Worm (Caenorhabditis elegans) whole organism, L1 larva: ENCODE results near the gene K09C8.7.
A peak's percentile ranks its signal among the peaks of the same experiment; 100 is the strongest.

Experiments
- C34B4.2 ChIP-seq: sonication (generic microtip); optimal IDR thresholded peaks from 2 replicates; lab custom pipeline; 2017; ENCODE audit warnings: mild to moderate bottlenecking, missing genetic modification characterization, missing compliant biosample characterization
- F16B12.6 ChIP-seq: fragments of 150-350 bp; optimal IDR thresholded peaks from 2 replicates; lab custom pipeline; 2014; ENCODE audit warnings: missing biosample characterization, missing genetic modification characterization
- aha-1 ChIP-seq: fragments of 150-350 bp; optimal IDR thresholded peaks from 2 replicates; lab custom pipeline; 2014; ENCODE audit warnings: missing biosample characterization, missing genetic modification characterization
- ama-1 ChIP-seq: fragments of 150-350 bp; optimal IDR thresholded peaks from 2 replicates; lab custom pipeline; 2014
- blmp-1 ChIP-seq: fragments of 150-350 bp; optimal IDR thresholded peaks from 2 replicates; lab custom pipeline; 2014; ENCODE audit warnings: missing biosample characterization, missing genetic modification characterization
- ceh-63 ChIP-seq: fragments of 200-800 bp; sonication (Bioruptor generic); optimal IDR thresholded peaks from 2 replicates; lab custom pipeline; 2018; ENCODE audit warnings: mild to moderate bottlenecking, missing genetic modification characterization, missing compliant biosample characterization
- ceh-90 ChIP-seq: sonication (generic microtip); optimal IDR thresholded peaks from 2 replicates; lab custom pipeline; 2016; ENCODE audit warnings: missing genetic modification characterization, missing compliant biosample characterization
- ces-1 ChIP-seq: fragments of 150-350 bp; optimal IDR thresholded peaks from 2 replicates; lab custom pipeline; 2014; ENCODE audit warnings: missing biosample characterization, missing genetic modification reagents, missing genetic modification characterization
- dsc-1 ChIP-seq: sonication (generic microtip); optimal IDR thresholded peaks from 2 replicates; lab custom pipeline; 2016; ENCODE audit warnings: mild to moderate bottlenecking, missing genetic modification characterization, missing compliant biosample characterization
- efl-1 ChIP-seq, 4 experiments: fragments of 150-350 bp; optimal IDR thresholded peaks in 3 of 4; peaks in 1 of 4; 1 replicate in 1 of 4; 2 replicates in 3 of 4; lab custom pipeline; 2014; ENCODE audit warnings: missing biosample characterization in 2 of 4, missing genetic modification characterization in 2 of 4, missing genetic modification reagents in 2 of 4
- efl-3 ChIP-seq: fragments of 200-800 bp; sonication (Bioruptor generic); optimal IDR thresholded peaks from 2 replicates; lab custom pipeline; 2018; ENCODE audit warnings: mild to moderate bottlenecking, missing genetic modification characterization, missing compliant biosample characterization
- elt-2 ChIP-seq: sonication (generic microtip); optimal IDR thresholded peaks from 2 replicates; lab custom pipeline; 2016; ENCODE audit warnings: missing genetic modification characterization, mild to moderate bottlenecking, inconsistent platforms, missing compliant biosample characterization, missing genetic modification reagents
- elt-3 ChIP-seq, 6 experiments: fragments of 150-350 bp in 1 of 6; sonication (generic microtip); optimal IDR thresholded peaks; 2 replicates each; lab custom pipeline; 2017 to 2018; ENCODE audit warnings: missing biosample characterization in 6 of 6, missing genetic modification characterization in 6 of 6, inconsistent platforms in 1 of 6
- ets-5 ChIP-seq: fragments of 200-800 bp; sonication (Bioruptor generic); IDR thresholded peaks from 2 replicates; pipeline ENCODE4 v1.3.6; 2022; ENCODE audit warnings: missing genetic modification characterization, missing compliant biosample characterization
- fkh-8 ChIP-seq: sonication (generic microtip); optimal IDR thresholded peaks from 2 replicates; lab custom pipeline; 2016; ENCODE audit warnings: mild to moderate bottlenecking, missing genetic modification characterization, missing compliant biosample characterization
- jun-1 ChIP-seq: fragments of 150-350 bp; optimal IDR thresholded peaks from 2 replicates; lab custom pipeline; 2014; ENCODE audit warnings: missing biosample characterization, missing genetic modification reagents, missing genetic modification characterization
- lin-14 ChIP-seq: fragments of 200-800 bp; sonication (Bioruptor generic); optimal IDR thresholded peaks from 2 replicates; lab custom pipeline; 2018; ENCODE audit warnings: mild to moderate bottlenecking, missing genetic modification characterization, moderate library complexity, missing compliant biosample characterization
- lin-15B ChIP-seq: fragments of 150-350 bp; sonication (generic microtip); optimal IDR thresholded peaks from 3 replicates; lab custom pipeline; 2014; ENCODE audit warnings: missing biosample characterization, missing genetic modification characterization
- lin-35 ChIP-seq, 2 experiments: fragments of 150-350 bp; optimal IDR thresholded peaks; 2 replicates each; lab custom pipeline; 2014; ENCODE audit warnings: missing biosample characterization in 2 of 2, missing genetic modification characterization in 2 of 2, missing genetic modification reagents in 2 of 2
- lsy-2 ChIP-seq, 2 experiments: fragments of 150-350 bp; optimal IDR thresholded peaks; 2 replicates each; lab custom pipeline; 2014; ENCODE audit warnings: missing biosample characterization in 2 of 2, missing genetic modification characterization in 2 of 2
- mab-9 ChIP-seq: fragments of 200-800 bp; sonication (Bioruptor generic); IDR thresholded peaks from 2 replicates; pipeline ENCODE4 v1.3.6; 2022; ENCODE audit warnings: missing genetic modification reagents, missing genetic modification characterization, missing compliant biosample characterization
- nhr-85 ChIP-seq: sonication (generic microtip); peaks from one replicate; lab custom pipeline; 2016; ENCODE audit warnings: missing genetic modification characterization, inconsistent platforms, missing compliant biosample characterization
- pag-3 ChIP-seq: sonication (generic microtip); optimal IDR thresholded peaks from 2 replicates; lab custom pipeline; 2017; ENCODE audit warnings: missing genetic modification characterization, mild to moderate bottlenecking, missing compliant biosample characterization, antibody characterized with exemption, borderline replicate concordance; ENCODE audit not compliant: insufficient read depth
- skn-1 ChIP-seq: fragments of 150-350 bp; optimal IDR thresholded peaks from 2 replicates; lab custom pipeline; 2014; ENCODE audit warnings: missing biosample characterization, missing genetic modification characterization
- sptf-1 ChIP-seq: fragments of 150-350 bp; optimal IDR thresholded peaks from 2 replicates; lab custom pipeline; 2014; ENCODE audit warnings: missing biosample characterization, missing genetic modification characterization
- sup-37 ChIP-seq: fragments of 200-800 bp; sonication (Bioruptor generic); optimal IDR thresholded peaks from 2 replicates; lab custom pipeline; 2018; ENCODE audit warnings: mild to moderate bottlenecking, missing genetic modification characterization, missing compliant biosample characterization
- swsn-7 ChIP-seq: sonication (generic microtip); optimal IDR thresholded peaks from 2 replicates; lab custom pipeline; 2016; ENCODE audit warnings: missing genetic modification characterization, missing compliant biosample characterization
- tbx-2 ChIP-seq: sonication (generic microtip); optimal IDR thresholded peaks from 2 replicates; lab custom pipeline; 2016; ENCODE audit warnings: missing genetic modification characterization, missing compliant biosample characterization
- unc-62 ChIP-seq: fragments of 150-350 bp; optimal IDR thresholded peaks from 2 replicates; lab custom pipeline; 2014; ENCODE audit warnings: missing biosample characterization, missing genetic modification reagents, missing genetic modification characterization
- unc-98 ChIP-seq: fragments of 200-800 bp; sonication (Bioruptor generic); IDR thresholded peaks from 2 replicates; pipeline ENCODE4 v1.3.6; 2022; ENCODE audit warnings: missing genetic modification characterization, missing compliant biosample characterization
- zip-4 ChIP-seq: fragments of 200-800 bp; sonication (Bioruptor generic); optimal IDR thresholded peaks from 2 replicates; lab custom pipeline; 2018; ENCODE audit warnings: mild to moderate bottlenecking, missing genetic modification characterization, moderate library complexity, missing compliant biosample characterization
- ztf-11 ChIP-seq, 2 experiments: sonication (generic microtip); optimal IDR thresholded peaks; 2 replicates each; lab custom pipeline; 2016 to 2017; ENCODE audit warnings: missing genetic modification characterization in 2 of 2, missing biosample characterization in 1 of 2, missing compliant biosample characterization in 1 of 2
- ztf-4 ChIP-seq: fragments of 150-350 bp; optimal IDR thresholded peaks from 2 replicates; lab custom pipeline; 2014; ENCODE audit warnings: missing biosample characterization, missing genetic modification characterization

The K09C8.7 gene

DNA sequence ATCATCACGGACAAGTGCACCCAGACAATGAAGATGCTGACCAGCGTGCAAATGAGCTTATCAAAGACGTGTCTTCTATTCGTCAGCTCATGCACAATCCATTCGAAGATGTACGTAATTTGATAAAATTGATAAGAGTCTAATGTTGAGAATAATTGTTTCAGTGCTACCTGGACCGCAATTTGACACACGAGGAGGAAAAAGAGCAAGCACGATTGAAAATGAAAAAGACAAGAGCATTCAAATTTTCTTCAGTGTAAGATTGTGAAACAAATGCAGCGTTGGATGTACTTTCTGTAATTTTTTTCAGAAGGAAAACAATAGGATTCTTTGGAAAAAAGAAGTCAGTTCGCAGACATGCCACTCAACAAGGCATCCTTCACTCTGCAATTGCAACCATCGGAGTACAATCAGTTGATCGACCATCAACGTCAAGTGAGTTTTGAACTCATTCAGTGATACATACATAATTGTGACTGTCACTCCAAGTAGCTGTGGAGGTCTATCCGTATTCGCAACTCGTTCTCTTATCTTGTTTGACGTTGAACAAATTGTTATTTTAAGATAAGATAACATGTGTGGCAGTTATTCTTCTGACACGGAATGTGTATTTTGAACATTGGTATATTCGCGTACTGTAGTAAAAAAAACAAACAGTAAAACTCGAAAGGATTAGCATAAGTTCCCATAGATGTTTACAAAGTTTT is 5.9 kb upstream of the K09C8.7 start:
- TF ChIP-seq C34B4.2 (tag; lab: Kevin White, UChicago): no peak
- peak; percentile 5 for TF ChIP-seq elt-2
- no peak for TF ChIP-seq sptf-1
- no peak for TF ChIP-seq ztf-11 (tag; optimal IDR thresholded peaks at IDR 0.05; lab: Kevin White, UChicago)

DNA sequence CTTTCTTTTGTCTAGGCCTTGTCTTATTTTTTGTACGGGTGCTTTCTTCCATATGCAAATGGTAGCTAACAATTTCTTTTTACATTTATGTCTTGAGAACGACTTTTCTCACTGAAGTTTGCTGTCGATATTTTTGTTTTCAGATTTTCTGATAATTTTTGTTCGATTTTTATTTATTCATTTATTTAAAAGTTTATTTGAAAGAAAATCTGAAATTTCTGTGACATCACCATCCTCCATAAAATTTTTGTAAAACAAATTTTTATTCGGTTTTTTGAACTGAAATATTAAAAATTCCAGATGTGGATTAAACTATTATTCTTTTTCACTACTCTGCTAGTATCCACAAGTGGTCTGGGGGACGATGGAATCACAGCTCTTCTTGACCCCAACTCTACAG is 2.6 kb upstream of the K09C8.7 start, which contains the start of gene pbo-4:
Gene pbo-4 (plus strand): TSS at position 301 of the 400 bp plus-strand sequence.
- TF ChIP-seq mab-9 (GFP tag; lab: Robert Waterston, UW): no peak

DNA sequence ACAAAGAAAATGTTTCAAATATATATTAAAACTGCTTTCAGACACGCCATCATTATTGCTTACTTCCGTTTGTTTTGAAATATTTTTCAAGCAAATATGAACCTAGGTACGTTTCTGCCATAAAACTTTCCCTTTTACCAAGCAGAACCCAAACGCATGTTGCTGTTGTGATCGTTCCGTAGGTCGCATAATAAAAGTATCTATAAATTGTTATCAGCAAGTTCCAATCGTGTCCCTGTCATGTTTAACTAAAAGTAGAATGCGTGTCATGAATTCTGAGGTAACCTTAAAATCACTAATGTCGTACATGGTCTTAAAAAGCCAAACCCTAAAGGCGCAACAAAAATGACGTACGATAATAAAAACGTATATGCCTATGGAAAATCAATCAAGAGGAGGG is 729 bp upstream of the K09C8.7 start:
- TF ChIP-seq jun-1 (tag; lab: Kevin White, UChicago): no peak
- no peak for TF ChIP-seq sup-37 (GFP tag; lab: Kevin White, UChicago)
- no peak for TF ChIP-seq F16B12.6 (tag; lab: Kevin White, UChicago)
- no peak for TF ChIP-seq lin-15B (tag; lab: Kevin White, UChicago)
- TF ChIP-seq skn-1: no peak
- no peak for TF ChIP-seq fkh-8 (tag; lab: Kevin White, UChicago)
- no peak for TF ChIP-seq pag-3 (tag; lab: Kevin White, UChicago)
- no peak for TF ChIP-seq ets-5 (GFP tag; lab: Robert Waterston, UW)
- TF ChIP-seq dsc-1 (tag; lab: Kevin White, UChicago): no peak
- no peak for TF ChIP-seq lin-14 (GFP tag; lab: Kevin White, UChicago)
- no peak for TF ChIP-seq lin-35 (GFP tag; optimal IDR thresholded peaks at IDR 0.05; lab: Kevin White, UChicago)
- TF ChIP-seq swsn-7 (tag; lab: Kevin White, UChicago): no peak
- no peak for TF ChIP-seq blmp-1 (tag; lab: Kevin White, UChicago)
- TF ChIP-seq sptf-1: no peak

DNA sequence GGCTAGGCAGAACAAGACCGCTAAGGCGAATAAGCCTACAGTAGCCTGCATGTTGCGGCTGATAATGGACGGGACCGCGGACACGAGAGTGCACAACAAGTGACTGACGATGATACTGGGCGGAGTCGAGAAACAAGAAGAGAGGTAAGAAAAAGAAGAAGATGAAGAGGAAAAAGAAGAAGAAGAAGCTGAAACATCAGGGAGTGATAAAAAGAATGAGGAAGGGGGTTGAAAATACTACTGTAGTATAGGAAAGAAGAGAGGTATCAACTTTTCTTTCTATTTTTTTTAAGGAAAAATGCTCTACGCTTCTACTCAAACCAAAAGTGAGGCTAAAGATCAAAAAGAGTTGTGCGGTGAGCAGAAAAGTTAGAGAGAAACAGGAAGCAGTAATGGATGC is 2.3 kb downstream of the K09C8.7 start, which contains the start of gene T21B6.3:
Gene T21B6.3 (minus strand): TSS at position 101 of the 400 bp plus-strand sequence.
- no peak for TF ChIP-seq ceh-63 (GFP tag; lab: Kevin White, UChicago)
- no peak for TF ChIP-seq sptf-1
- no peak for TF ChIP-seq efl-1 (optimal IDR thresholded peaks at IDR 0.05; lab: Kevin White, UChicago)
- TF ChIP-seq efl-1 (GFP tag; optimal IDR thresholded peaks at IDR 0.05 in 1 of 2; lab: Kevin White, UChicago): peak in 1 of 2 experiments; percentile 41
- no peak for TF ChIP-seq zip-4
- TF ChIP-seq unc-98 (GFP tag; lab: Robert Waterston, UW): no peak
- TF ChIP-seq ama-1 (lab: Kevin White, UChicago): no peak
- TF ChIP-seq ces-1: no peak
- TF ChIP-seq, all 84 proteins: peak for 1

DNA sequence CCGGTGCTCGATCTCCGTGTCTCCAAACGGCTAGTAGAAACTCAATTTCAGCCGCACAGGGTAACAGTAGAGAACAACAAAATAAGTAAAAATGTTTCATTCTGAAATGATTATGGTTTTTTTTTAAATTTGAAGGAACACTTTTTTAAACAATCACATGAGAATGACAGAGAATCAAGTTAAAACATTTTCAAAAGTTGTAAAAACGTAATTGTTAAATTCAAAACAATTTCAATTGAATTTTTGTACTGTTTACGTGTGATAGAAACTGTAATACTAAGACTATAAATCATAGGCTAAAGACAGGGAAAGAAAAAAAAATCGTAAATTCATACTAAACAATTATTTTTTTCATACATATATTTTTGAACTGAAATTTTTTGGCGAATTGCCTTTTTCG is 9.9 kb downstream of the K09C8.7 start, which contains the start of gene pho-7:
Gene pho-7 (minus strand): TSS at position 101 of the 400 bp plus-strand sequence.
- no peak for TF ChIP-seq dsc-1 (tag; lab: Kevin White, UChicago)
- TF ChIP-seq unc-62: no peak
- no peak for TF ChIP-seq aha-1 (tag; lab: Kevin White, UChicago)
- no peak for TF ChIP-seq ceh-90 (tag; lab: Kevin White, UChicago)
- no peak for TF ChIP-seq lsy-2 (tag; optimal IDR thresholded peaks at IDR 0.05; lab: Kevin White, UChicago)
- no peak for TF ChIP-seq ztf-11 (tag; optimal IDR thresholded peaks at IDR 0.05; lab: Kevin White, UChicago)
- TF ChIP-seq efl-3 (GFP tag; lab: Kevin White, UChicago): no peak

DNA sequence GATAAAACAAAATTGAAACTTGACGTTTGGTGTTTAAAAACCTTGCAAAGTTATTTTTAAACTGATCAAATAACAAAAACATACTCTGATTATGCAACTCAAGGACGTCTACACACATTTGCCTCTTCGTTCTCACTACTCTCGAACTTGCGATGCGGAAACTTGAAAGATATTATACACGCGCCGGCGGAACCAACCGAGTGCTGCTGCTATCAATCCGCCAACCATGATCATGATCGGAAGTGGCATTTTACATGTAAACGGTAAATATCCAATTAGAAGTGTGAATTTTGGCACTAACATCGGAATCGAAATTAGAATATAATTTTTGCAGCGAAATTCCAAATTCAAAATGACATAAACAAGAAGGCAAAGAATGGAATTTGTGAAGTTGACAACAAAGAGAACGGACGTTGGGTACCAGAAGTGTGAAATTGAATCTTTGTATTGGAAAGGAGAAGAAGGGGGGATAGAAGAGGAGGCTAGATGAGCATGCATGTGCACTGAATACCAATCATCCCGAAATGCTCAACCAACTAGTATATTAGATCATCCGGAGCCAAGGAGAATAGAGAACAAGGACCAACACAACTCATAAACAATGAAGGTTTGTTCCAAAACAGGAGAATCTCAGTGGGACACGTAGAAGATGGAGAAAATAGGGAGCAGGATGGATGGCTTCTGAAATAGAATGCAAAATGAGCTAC is 17.7 kb downstream of the K09C8.7 start:
- TF ChIP-seq ztf-4 (tag; lab: Kevin White, UChicago): no peak
- TF ChIP-seq swsn-7 (tag; lab: Kevin White, UChicago): no peak
- peak; percentile 12 for TF ChIP-seq tbx-2 (tag; lab: Kevin White, UChicago)
- no peak for TF ChIP-seq efl-1 (optimal IDR thresholded peaks at IDR 0.05; lab: Kevin White, UChicago)
- peak in 1 of 2 experiments; percentile 78 for TF ChIP-seq efl-1 (GFP tag; optimal IDR thresholded peaks at IDR 0.05 in 1 of 2; lab: Kevin White, UChicago)
- peak in 1 of 6 experiments; percentile 57 for TF ChIP-seq elt-3 (tag; optimal IDR thresholded peaks at IDR 0.05; lab: Kevin White, UChicago)
- TF ChIP-seq nhr-85: peak; percentile 71
- TF ChIP-seq lin-14 (GFP tag; lab: Kevin White, UChicago): peak; percentile 51
- TF ChIP-seq sptf-1: no peak
